Fruit fly (Drosophila melanogaster) whole organism, pupa: ENCODE results near the gene fz.
A peak's percentile ranks its signal among the peaks of the same experiment; 100 is the strongest.

ENCODE experiments used
- CG10348 ChIP-seq: fragments of 200-800 bp; sonication (Bioruptor generic); IDR thresholded peaks from 2 replicates; pipeline ENCODE4 v1.3.6; 2022; ENCODE audit warnings: missing biosample characterization, missing genetic modification characterization
- CG12605 ChIP-seq: fragments of 200-800 bp; sonication (Bioruptor generic); IDR thresholded peaks from 2 replicates; pipeline ENCODE4 v1.3.6; 2022; ENCODE audit warnings: missing biosample characterization, missing genetic modification characterization
- CG13204 ChIP-seq: fragments of 200-800 bp; sonication (Bioruptor generic); optimal IDR thresholded peaks from 2 replicates; lab custom pipeline; 2018; ENCODE audit warnings: missing biosample characterization, mild to moderate bottlenecking, missing genetic modification characterization, moderate library complexity
- CG14655 ChIP-seq: fragments of 200-800 bp; sonication (Bioruptor generic); optimal IDR thresholded peaks from 3 replicates; lab custom pipeline; 2017; ENCODE audit warnings: mild to moderate bottlenecking, missing biosample characterization, missing genetic modification reagents, missing genetic modification characterization
- CG15710 ChIP-seq: fragments of 200-800 bp; sonication (Bioruptor generic); optimal IDR thresholded peaks from 2 replicates; lab custom pipeline; 2018; ENCODE audit warnings: missing biosample characterization, mild to moderate bottlenecking, missing genetic modification characterization, moderate library complexity
- CG17806 ChIP-seq: fragments of 200-800 bp; sonication (Bioruptor generic); optimal IDR thresholded peaks from 2 replicates; lab custom pipeline; 2018; ENCODE audit warnings: missing biosample characterization, mild to moderate bottlenecking, missing genetic modification characterization, moderate library complexity
- CG32121 ChIP-seq: fragments of 200-800 bp; sonication (Bioruptor generic); IDR thresholded peaks from 2 replicates; pipeline ENCODE4 v1.3.6; 2022; ENCODE audit warnings: missing biosample characterization, missing genetic modification characterization
- CG34367 ChIP-seq: fragments of 200-800 bp; sonication (Bioruptor generic); optimal IDR thresholded peaks from 2 replicates; lab custom pipeline; 2018; ENCODE audit warnings: missing biosample characterization, mild to moderate bottlenecking, missing genetic modification characterization
- CG4496 ChIP-seq: fragments of 200-800 bp; sonication (Bioruptor generic); IDR thresholded peaks from 3 replicates; pipeline ENCODE4 v1.3.6; 2022; ENCODE audit warnings: missing biosample characterization, missing genetic modification characterization
- CG8159 ChIP-seq: fragments of 200-800 bp; sonication (Bioruptor generic); optimal IDR thresholded peaks from 3 replicates; lab custom pipeline; 2018; ENCODE audit warnings: missing biosample characterization, mild to moderate bottlenecking, missing genetic modification characterization, moderate library complexity
- CG8301 ChIP-seq: fragments of 200-800 bp; sonication (Bioruptor generic); optimal IDR thresholded peaks from 2 replicates; lab custom pipeline; 2018; ENCODE audit warnings: missing biosample characterization, mild to moderate bottlenecking, missing genetic modification characterization
- CG9948 ChIP-seq: fragments of 200-800 bp; sonication (Bioruptor generic); optimal IDR thresholded peaks from 2 replicates; lab custom pipeline; 2018; ENCODE audit warnings: missing biosample characterization, mild to moderate bottlenecking, missing genetic modification characterization, moderate library complexity
- D1 ChIP-seq: fragments of 200-800 bp; sonication (Bioruptor generic); optimal IDR thresholded peaks from 2 replicates; lab custom pipeline; 2018; ENCODE audit warnings: missing biosample characterization, mild to moderate bottlenecking, missing genetic modification characterization, moderate library complexity
- EcR ChIP-seq: fragments of 200-800 bp; sonication (Bioruptor generic); optimal IDR thresholded peaks from 3 replicates; lab custom pipeline; 2019; ENCODE audit warnings: missing biosample characterization, missing genetic modification characterization, mild to moderate bottlenecking, moderate library complexity, missing genetic modification reagents
- Ets98B ChIP-seq: fragments of 200-800 bp; sonication (Bioruptor generic); IDR thresholded peaks from 2 replicates; pipeline ENCODE4 v1.3.6; 2022; ENCODE audit warnings: missing biosample characterization, missing genetic modification characterization
- Pif1A ChIP-seq: fragments of 200-800 bp; sonication (Bioruptor generic); optimal IDR thresholded peaks from 3 replicates; lab custom pipeline; 2016; ENCODE audit warnings: missing biosample characterization, missing genetic modification characterization
- Pif1B ChIP-seq: fragments of 200-800 bp; sonication (Bioruptor generic); optimal IDR thresholded peaks from 3 replicates; lab custom pipeline; 2016; ENCODE audit warnings: missing biosample characterization, missing genetic modification characterization
- Snoo ChIP-seq: fragments of 200-800 bp; sonication (Bioruptor generic); optimal IDR thresholded peaks from 3 replicates; lab custom pipeline; 2017; ENCODE audit warnings: missing biosample characterization, mild to moderate bottlenecking, missing genetic modification characterization, inconsistent platforms
- fd96Ca ChIP-seq: fragments of 200-800 bp; sonication (Bioruptor generic); IDR thresholded peaks from 3 replicates; pipeline ENCODE4 v1.3.6; 2022; ENCODE audit warnings: missing biosample characterization, missing genetic modification characterization
- gl ChIP-seq: fragments of 200-800 bp; sonication (Bioruptor generic); optimal IDR thresholded peaks from 2 replicates; lab custom pipeline; 2018; ENCODE audit warnings: missing biosample characterization, mild to moderate bottlenecking, missing genetic modification characterization
- rn ChIP-seq: fragments of 200-800 bp; sonication (Bioruptor generic); IDR thresholded peaks from 2 replicates; pipeline ENCODE4 v1.3.6; 2022; ENCODE audit warnings: missing biosample characterization, missing genetic modification characterization

Gene fz

dm6 chr3L:14325285-14325684 lies 51.1 kb downstream of the fz start:
- TF ChIP-seq Pif1A (GFP tag; lab: Kevin White, UChicago) = peak; percentile 20
- peak; percentile 26 for TF ChIP-seq Pif1B
- TF ChIP-seq CG12605 (GFP tag; lab: Robert Waterston, UW) = no peak
- TF ChIP-seq CG8159 (tag; lab: Kevin White, UChicago) = peak; percentile 59
- peak; percentile 36 for TF ChIP-seq CG9948 (tag; lab: Kevin White, UChicago)
- TF ChIP-seq CG8301 (tag; lab: Kevin White, UChicago) = peak; percentile 35
- TF ChIP-seq Snoo (tag; lab: Kevin White, UChicago) = peak; percentile 24
- TF ChIP-seq CG10348 (GFP tag; lab: Robert Waterston, UW) = no peak
- TF ChIP-seq rn (GFP tag; lab: Robert Waterston, UW) = no peak
- peak; percentile 11 for TF ChIP-seq D1 (tag; lab: Kevin White, UChicago)
- TF ChIP-seq CG17806 (tag; lab: Kevin White, UChicago) = peak; percentile 56
- peak; percentile 61 for TF ChIP-seq CG14655 (GFP tag; lab: Kevin White, UChicago)
- peak; percentile 42 for TF ChIP-seq CG15710

dm6 chr3L:14326267-14326666 lies 52.1 kb downstream of the fz start:
- TF ChIP-seq EcR = no peak
- TF ChIP-seq CG13204 (GFP tag; lab: Kevin White, UChicago) = no peak
- no peak for TF ChIP-seq CG34367
- no peak for TF ChIP-seq CG9948 (tag; lab: Kevin White, UChicago)
- no peak for TF ChIP-seq Pif1A (GFP tag; lab: Kevin White, UChicago)
- no peak for TF ChIP-seq D1 (tag; lab: Kevin White, UChicago)
- TF ChIP-seq Snoo (tag; lab: Kevin White, UChicago) = no peak
- no peak for TF ChIP-seq fd96Ca (GFP tag; lab: Robert Waterston, UW)

- TF ChIP-seq CG13204 (GFP tag; lab: Kevin White, UChicago) (no peak), EcR (no peak), CG9948 (tag; lab: Kevin White, UChicago) (no peak), fd96Ca (GFP tag; lab: Robert Waterston, UW) (no peak), Pif1A (GFP tag; lab: Kevin White, UChicago) (no peak), CG8159 (tag; lab: Kevin White, UChicago) (peak; percentile 46), CG34367 (no peak), CG8301 (tag; lab: Kevin White, UChicago) (no peak), CG17806 (tag; lab: Kevin White, UChicago) (no peak), CG12605 (GFP tag; lab: Robert Waterston, UW) (no peak), rn (GFP tag; lab: Robert Waterston, UW) (no peak), CG32121 (GFP tag; lab: Robert Waterston, UW) (no peak), Pif1B (no peak), CG14655 (GFP tag; lab: Kevin White, UChicago) (peak; percentile 1), Snoo (tag; lab: Kevin White, UChicago) (no peak)
Observed at dm6 chr3L:14328437-14328836, 54.3 kb downstream of the fz start.

- no peak for TF ChIP-seq CG13204 (GFP tag; lab: Kevin White, UChicago)
- no peak for TF ChIP-seq EcR
- TF ChIP-seq Pif1B = no peak
- TF ChIP-seq CG15710 = no peak
- TF ChIP-seq CG12605 (GFP tag; lab: Robert Waterston, UW) = no peak
- TF ChIP-seq CG4496 = no peak
- TF ChIP-seq CG34367 = no peak
- TF ChIP-seq CG32121 (GFP tag; lab: Robert Waterston, UW) = no peak
- no peak for TF ChIP-seq D1 (tag; lab: Kevin White, UChicago)
- TF ChIP-seq CG9948 (tag; lab: Kevin White, UChicago) = no peak
- no peak for TF ChIP-seq CG8159 (tag; lab: Kevin White, UChicago)
- TF ChIP-seq CG17806 (tag; lab: Kevin White, UChicago) = no peak
Observed at dm6 chr3L:14329042-14329441, 54.9 kb downstream of the fz start, which contains the start of gene CG13482. CG13482 (plus strand) TSS chr3L:14329346.

- TF ChIP-seq CG10348 (GFP tag; lab: Robert Waterston, UW) (no peak), CG14655 (GFP tag; lab: Kevin White, UChicago) (peak; percentile 34), Snoo (tag; lab: Kevin White, UChicago) (no peak), CG32121 (GFP tag; lab: Robert Waterston, UW) (no peak)
Observed at dm6 chr3L:14332533-14332932, 58.4 kb downstream of the fz start.

- peak; percentile 74 for TF ChIP-seq CG32121 (GFP tag; lab: Robert Waterston, UW)
- peak; percentile 79 for TF ChIP-seq CG8159 (tag; lab: Kevin White, UChicago)
- peak; percentile 87 for TF ChIP-seq Ets98B (GFP tag; lab: Robert Waterston, UW)
- peak; percentile 72 for TF ChIP-seq CG17806 (tag; lab: Kevin White, UChicago)
- peak; percentile 92 for TF ChIP-seq CG14655 (GFP tag; lab: Kevin White, UChicago)
- TF ChIP-seq CG9948 (tag; lab: Kevin White, UChicago) = peak; percentile 88
- TF ChIP-seq Snoo (tag; lab: Kevin White, UChicago) = no peak
- TF ChIP-seq EcR = no peak
- TF ChIP-seq D1 (tag; lab: Kevin White, UChicago) = peak; percentile 55
- TF ChIP-seq CG12605 (GFP tag; lab: Robert Waterston, UW) = peak; percentile 83
- peak; percentile 74 for TF ChIP-seq Pif1B
- peak; percentile 63 for TF ChIP-seq gl (tag; lab: Kevin White, UChicago)
- peak; percentile 20 for TF ChIP-seq CG13204 (GFP tag; lab: Kevin White, UChicago)
- TF ChIP-seq Pif1A (GFP tag; lab: Kevin White, UChicago) = peak; percentile 82
- TF ChIP-seq CG8301 (tag; lab: Kevin White, UChicago) = peak; percentile 88
- peak; percentile 89 for TF ChIP-seq fd96Ca (GFP tag; lab: Robert Waterston, UW)
- peak; percentile 91 for TF ChIP-seq CG4496
- peak; percentile 76 for TF ChIP-seq rn (GFP tag; lab: Robert Waterston, UW)
- peak; percentile 52 for TF ChIP-seq CG34367
- peak; percentile 63 for TF ChIP-seq CG15710
- TF ChIP-seq CG10348 (GFP tag; lab: Robert Waterston, UW) = no peak
Observed at dm6 chr3L:14335880-14336279, 61.7 kb downstream of the fz start.
